Worm (Caenorhabditis elegans) whole organism, L2 larva: ENCODE data around the gene ifd-1.

Source experiments
- F13H6.1 ChIP-seq: sonication (generic microtip); optimal IDR thresholded peaks from 2 replicates; lab custom pipeline; 2016; ENCODE audit warnings: missing genetic modification characterization, missing compliant biosample characterization
- Y55F3AM.14 ChIP-seq: fragments of 200-800 bp; sonication (Bioruptor generic); optimal IDR thresholded peaks from 2 replicates; lab custom pipeline; 2018; ENCODE audit warnings: mild to moderate bottlenecking, missing genetic modification characterization, missing compliant biosample characterization
- ZK546.5 ChIP-seq: sonication (generic microtip); optimal IDR thresholded peaks from 2 replicates; lab custom pipeline; 2017; ENCODE audit warnings: missing biosample characterization, missing genetic modification characterization
- blmp-1 ChIP-seq: sonication (generic microtip); optimal IDR thresholded peaks from 2 replicates; lab custom pipeline; 2017; ENCODE audit warnings: missing genetic modification characterization, mild to moderate bottlenecking, missing compliant biosample characterization, antibody characterized with exemption, moderate library complexity; ENCODE audit not compliant: insufficient read depth
- ceh-16 ChIP-seq: fragments of 150-350 bp; optimal IDR thresholded peaks from 2 replicates; lab custom pipeline; 2014; ENCODE audit warnings: missing biosample characterization, missing genetic modification characterization
- egl-27 ChIP-seq: sonication (generic microtip); optimal IDR thresholded peaks from 3 replicates; lab custom pipeline; 2017; ENCODE audit warnings: missing biosample characterization, missing genetic modification reagents, missing genetic modification characterization
- gmeb-1 ChIP-seq: fragments of 150-350 bp; optimal IDR thresholded peaks from 2 replicates; lab custom pipeline; 2014; ENCODE audit warnings: missing biosample characterization, missing genetic modification characterization
- lsy-2 ChIP-seq, 2 experiments: fragments of 150-350 bp in 1 of 2; sonication (generic microtip) in 1 of 2; optimal IDR thresholded peaks; 2 replicates each; lab custom pipeline; 2014 to 2017; ENCODE audit warnings: missing biosample characterization in 2 of 2, missing genetic modification characterization in 2 of 2
- mab-5 ChIP-seq: fragments of 150-350 bp; optimal IDR thresholded peaks from 2 replicates; lab custom pipeline; 2014; ENCODE audit warnings: missing biosample characterization, missing genetic modification characterization
- mbf-1 ChIP-seq: sonication (generic microtip); optimal IDR thresholded peaks from 2 replicates; lab custom pipeline; 2017; ENCODE audit warnings: missing biosample characterization, missing genetic modification characterization
- mdl-1 ChIP-seq, 2 experiments: fragments of 150-350 bp in 1 of 2; sonication (generic microtip) in 1 of 2; optimal IDR thresholded peaks; 2 replicates each; lab custom pipeline; 2017; ENCODE audit warnings: missing biosample characterization in 2 of 2, missing genetic modification characterization in 2 of 2
- nhr-11 ChIP-seq: fragments of 150-350 bp; optimal IDR thresholded peaks from 2 replicates; lab custom pipeline; 2014; ENCODE audit warnings: missing biosample characterization, missing genetic modification characterization
- nhr-129 ChIP-seq: fragments of 150-350 bp; optimal IDR thresholded peaks from 2 replicates; lab custom pipeline; 2014; ENCODE audit warnings: missing biosample characterization, missing genetic modification characterization
- nhr-21 ChIP-seq: fragments of 150-350 bp; optimal IDR thresholded peaks from 2 replicates; lab custom pipeline; 2014; ENCODE audit warnings: missing biosample characterization, missing genetic modification characterization
- nhr-25 ChIP-seq: fragments of 150-350 bp; sonication (generic microtip); optimal IDR thresholded peaks from 3 replicates; lab custom pipeline; 2014; ENCODE audit warnings: missing biosample characterization, missing genetic modification characterization
- sma-9 ChIP-seq, 2 experiments: fragments of 150-350 bp in 1 of 2; sonication (generic microtip) in 1 of 2; optimal IDR thresholded peaks; 2 replicates each; lab custom pipeline; 2014 to 2016; ENCODE audit warnings: missing genetic modification characterization in 2 of 2, mild to moderate bottlenecking in 1 of 2, missing biosample characterization in 1 of 2, missing compliant biosample characterization in 1 of 2, missing genetic modification reagents in 1 of 2, moderate library complexity in 1 of 2
- unc-62 ChIP-seq: fragments of 150-350 bp; optimal IDR thresholded peaks from 2 replicates; lab custom pipeline; 2014; ENCODE audit warnings: missing biosample characterization, missing genetic modification reagents, missing genetic modification characterization
- zag-1 ChIP-seq: fragments of 150-350 bp; optimal IDR thresholded peaks from 2 replicates; lab custom pipeline; 2014; ENCODE audit warnings: missing biosample characterization, missing genetic modification characterization
- ztf-1 ChIP-seq: fragments of 200-800 bp; sonication (Bioruptor generic); conservative IDR thresholded peaks from 2 replicates; pipeline ENCODE4 v1.3.6; 2022; ENCODE audit warnings: missing genetic modification characterization, missing compliant biosample characterization

ifd-1 gene

DNA sequence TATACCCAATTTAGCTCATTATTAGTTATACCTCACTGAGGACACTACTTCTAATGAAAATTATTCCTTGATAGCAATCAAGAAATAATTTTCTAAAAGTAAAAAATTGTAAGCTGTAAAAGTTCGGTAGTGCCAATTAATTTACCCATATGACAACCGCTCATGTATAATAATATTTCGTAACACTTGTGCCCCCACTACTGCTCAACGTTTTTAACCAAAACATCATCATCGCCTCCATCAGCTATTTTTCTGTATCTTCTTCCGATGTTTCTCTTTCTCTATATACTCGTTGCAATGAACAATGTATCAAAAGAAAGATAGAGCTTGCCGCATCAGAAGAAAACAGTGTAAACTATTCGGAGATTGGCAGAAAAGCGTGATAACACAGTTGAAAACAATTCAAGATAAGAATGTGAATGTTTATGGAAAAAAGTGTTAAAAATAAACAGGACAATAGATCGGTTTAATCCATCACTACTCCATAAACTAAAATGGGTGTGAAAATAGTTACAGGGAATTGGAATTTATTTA lies 36.5 kb downstream of the ifd-1 start:
- no peak for TF ChIP-seq ceh-16
- TF ChIP-seq unc-62 (GFP tag; lab: Kevin White, UChicago): no peak
- TF ChIP-seq F13H6.1 (tag; lab: Kevin White, UChicago): peak; percentile 25
- TF ChIP-seq mab-5 (tag; lab: Kevin White, UChicago): no peak
- TF ChIP-seq sma-9 (GFP tag; optimal IDR thresholded peaks at IDR 0.05; lab: Kevin White, UChicago): peak; percentile 28
- no peak for TF ChIP-seq sma-9 (tag; optimal IDR thresholded peaks at IDR 0.05; lab: Kevin White, UChicago)
- TF ChIP-seq nhr-129: peak; percentile 39

DNA sequence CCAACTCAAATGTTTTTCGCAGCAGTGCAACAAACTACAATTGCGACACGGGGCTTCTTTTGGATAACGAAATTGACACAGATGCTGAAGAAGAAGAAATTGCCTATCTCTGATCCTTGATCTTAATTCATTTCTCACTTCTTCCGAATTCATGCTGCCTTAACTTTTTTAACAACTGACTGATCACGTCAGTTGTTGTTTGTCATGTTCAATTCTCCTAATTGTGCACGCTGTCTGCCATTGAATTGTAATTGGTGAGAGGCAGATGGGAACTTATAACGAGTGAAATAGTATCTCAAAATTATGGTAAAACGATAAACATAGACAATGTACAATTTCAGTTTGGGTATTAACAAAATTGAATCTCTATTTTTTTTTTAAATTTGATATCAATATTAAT lies 37.6 kb downstream of the ifd-1 start:
- TF ChIP-seq mbf-1 (tag; lab: Kevin White, UChicago): no peak
- no peak for TF ChIP-seq gmeb-1 (tag; lab: Kevin White, UChicago)
- TF ChIP-seq nhr-129: peak; percentile 50
- TF ChIP-seq lsy-2 (tag; optimal IDR thresholded peaks at IDR 0.05; lab: Kevin White, UChicago): peak in 1 of 2 experiments; percentile 19
- peak; percentile 37 for TF ChIP-seq F13H6.1 (tag; lab: Kevin White, UChicago)
- no peak for TF ChIP-seq zag-1
- TF ChIP-seq sma-9 (GFP tag; optimal IDR thresholded peaks at IDR 0.05; lab: Kevin White, UChicago): peak; percentile 57
- TF ChIP-seq sma-9 (tag; optimal IDR thresholded peaks at IDR 0.05; lab: Kevin White, UChicago): no peak

DNA sequence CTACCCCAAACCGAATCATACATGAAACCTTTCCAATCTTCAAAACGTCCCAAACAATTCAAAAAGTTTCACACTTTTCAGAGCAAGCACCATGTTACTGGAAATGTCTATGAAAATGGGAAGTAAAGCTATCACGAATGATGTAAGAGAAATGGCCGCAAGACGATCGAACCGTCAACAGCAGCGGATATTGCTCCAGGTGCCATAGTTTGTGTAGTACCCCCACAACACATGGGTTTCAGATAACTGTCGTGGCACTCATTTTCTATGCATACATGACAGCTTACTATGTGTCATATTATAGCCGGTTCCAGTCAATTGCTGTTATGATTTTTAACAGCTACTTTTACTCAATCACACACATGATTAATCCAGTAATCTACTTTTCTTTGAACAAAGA lies 40.0 kb downstream of the ifd-1 start, which contains the start of gene ZK721.3:
ZK721.3 (plus strand) TSS at position 301 of the 400 bp plus-strand sequence.
- TF ChIP-seq blmp-1 (tag; lab: Kevin White, UChicago) (no peak), ZK546.5 (no peak), mdl-1 (tag; optimal IDR thresholded peaks at IDR 0.05; lab: Kevin White, UChicago) (no peak), nhr-21 (tag; lab: Kevin White, UChicago) (no peak)

DNA sequence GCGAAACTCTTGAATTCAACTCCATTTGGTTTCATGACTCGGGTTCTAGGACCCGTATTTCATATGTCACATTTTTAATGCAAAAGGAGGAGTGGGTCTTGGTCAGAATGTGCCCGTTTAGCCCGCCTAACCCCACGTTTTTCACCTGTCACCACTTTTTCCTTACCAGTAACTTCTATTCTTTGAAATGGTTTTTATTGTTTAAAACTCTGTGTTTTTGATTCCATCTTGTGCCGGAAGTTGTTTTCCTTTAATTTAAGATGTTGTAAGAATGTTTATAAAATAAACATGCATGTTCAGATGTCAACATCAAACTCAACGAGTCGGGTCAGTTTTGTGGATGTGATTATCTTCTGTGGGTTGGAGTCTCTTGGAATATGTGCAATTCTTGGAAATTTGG lies 45.7 kb downstream of the ifd-1 start, which contains the start of gene ZK721.4:
ZK721.4 (plus strand) TSS at position 301 of the 400 bp plus-strand sequence.
- TF ChIP-seq zag-1 (no peak), mbf-1 (tag; lab: Kevin White, UChicago) (no peak), egl-27 (tag; lab: Kevin White, UChicago) (no peak), nhr-11 (tag; lab: Kevin White, UChicago) (no peak), ztf-1 (GFP tag; lab: Robert Waterston, UW) (no peak), nhr-25 (tag; lab: Kevin White, UChicago) (no peak), Y55F3AM.14 (GFP tag; lab: Kevin White, UChicago) (no peak)
